Worm (Caenorhabditis elegans) whole organism, L1 larva: ENCODE data around the gene wht-3.

Experiments
- C34B4.2 ChIP-seq: sonication (generic microtip); optimal IDR thresholded peaks from 2 replicates; lab custom pipeline; 2017; ENCODE audit warnings: mild to moderate bottlenecking, missing genetic modification characterization, missing compliant biosample characterization
- Y116A8C.19 ChIP-seq: sonication (generic microtip); optimal IDR thresholded peaks from 2 replicates; lab custom pipeline; 2016; ENCODE audit warnings: missing compliant biosample characterization, missing genetic modification characterization, borderline replicate concordance
- aly-2 ChIP-seq: fragments of 150-350 bp; optimal IDR thresholded peaks from 2 replicates; lab custom pipeline; 2014; ENCODE audit warnings: missing biosample characterization, missing genetic modification characterization
- blmp-1 ChIP-seq: fragments of 150-350 bp; optimal IDR thresholded peaks from 2 replicates; lab custom pipeline; 2014; ENCODE audit warnings: missing biosample characterization, missing genetic modification characterization
- ceh-63 ChIP-seq: fragments of 200-800 bp; sonication (Bioruptor generic); optimal IDR thresholded peaks from 2 replicates; lab custom pipeline; 2018; ENCODE audit warnings: mild to moderate bottlenecking, missing genetic modification characterization, missing compliant biosample characterization
- ceh-8 ChIP-seq: fragments of 200-800 bp; sonication (Bioruptor generic); optimal IDR thresholded peaks from 2 replicates; lab custom pipeline; 2018; ENCODE audit warnings: mild to moderate bottlenecking, missing genetic modification characterization, moderate library complexity, missing compliant biosample characterization
- ceh-82 ChIP-seq, 3 experiments: fragments of 150-350 bp in 1 of 3; sonication (generic microtip) in 2 of 3; optimal IDR thresholded peaks; 2 replicates each; lab custom pipeline; 2014 to 2017; ENCODE audit warnings: missing biosample characterization in 3 of 3, missing genetic modification characterization in 3 of 3
- ces-1 ChIP-seq: fragments of 150-350 bp; optimal IDR thresholded peaks from 2 replicates; lab custom pipeline; 2014; ENCODE audit warnings: missing biosample characterization, missing genetic modification reagents, missing genetic modification characterization
- dpl-1 ChIP-seq, 3 experiments: fragments of 150-350 bp in 2 of 3; sonication (generic microtip) in 1 of 3; optimal IDR thresholded peaks; 2 replicates each; lab custom pipeline; 2014 to 2017; ENCODE audit warnings: missing biosample characterization in 3 of 3, missing genetic modification characterization in 3 of 3, missing genetic modification reagents in 3 of 3
- dsc-1 ChIP-seq: sonication (generic microtip); optimal IDR thresholded peaks from 2 replicates; lab custom pipeline; 2016; ENCODE audit warnings: mild to moderate bottlenecking, missing genetic modification characterization, missing compliant biosample characterization
- efl-1 ChIP-seq, 4 experiments: fragments of 150-350 bp; optimal IDR thresholded peaks in 3 of 4; peaks in 1 of 4; 1 replicate in 1 of 4; 2 replicates in 3 of 4; lab custom pipeline; 2014; ENCODE audit warnings: missing biosample characterization in 2 of 4, missing genetic modification characterization in 2 of 4, missing genetic modification reagents in 2 of 4
- efl-3 ChIP-seq: fragments of 200-800 bp; sonication (Bioruptor generic); optimal IDR thresholded peaks from 2 replicates; lab custom pipeline; 2018; ENCODE audit warnings: mild to moderate bottlenecking, missing genetic modification characterization, missing compliant biosample characterization
- egl-27 ChIP-seq, 2 experiments: fragments of 150-350 bp in 1 of 2; sonication (generic microtip); optimal IDR thresholded peaks; 3 replicates each; lab custom pipeline; 2017 to 2018; ENCODE audit warnings: missing biosample characterization in 2 of 2, missing genetic modification characterization in 2 of 2, missing genetic modification reagents in 2 of 2
- elt-2 ChIP-seq: sonication (generic microtip); optimal IDR thresholded peaks from 2 replicates; lab custom pipeline; 2016; ENCODE audit warnings: missing genetic modification characterization, mild to moderate bottlenecking, inconsistent platforms, missing compliant biosample characterization, missing genetic modification reagents
- elt-3 ChIP-seq, 6 experiments: fragments of 150-350 bp in 1 of 6; sonication (generic microtip); optimal IDR thresholded peaks; 2 replicates each; lab custom pipeline; 2017 to 2018; ENCODE audit warnings: missing biosample characterization in 6 of 6, missing genetic modification characterization in 6 of 6, inconsistent platforms in 1 of 6
- ets-5 ChIP-seq: fragments of 200-800 bp; sonication (Bioruptor generic); IDR thresholded peaks from 2 replicates; pipeline ENCODE4 v1.3.6; 2022; ENCODE audit warnings: missing genetic modification characterization, missing compliant biosample characterization
- fkh-10 ChIP-seq: sonication (generic microtip); optimal IDR thresholded peaks from 2 replicates; lab custom pipeline; 2017; ENCODE audit warnings: missing biosample characterization, missing genetic modification reagents, missing genetic modification characterization
- fkh-4 ChIP-seq: sonication (generic microtip); optimal IDR thresholded peaks from 2 replicates; lab custom pipeline; 2016; ENCODE audit warnings: missing compliant biosample characterization, missing genetic modification characterization, borderline replicate concordance
- fkh-8 ChIP-seq: sonication (generic microtip); optimal IDR thresholded peaks from 2 replicates; lab custom pipeline; 2016; ENCODE audit warnings: mild to moderate bottlenecking, missing genetic modification characterization, missing compliant biosample characterization
- fos-1 ChIP-seq: fragments of 150-350 bp; optimal IDR thresholded peaks from 2 replicates; lab custom pipeline; 2014; ENCODE audit warnings: missing biosample characterization, missing genetic modification characterization
- grh-1 ChIP-seq: fragments of 200-800 bp; sonication (Bioruptor generic); IDR thresholded peaks from 2 replicates; pipeline ENCODE4 v1.3.6; 2022; ENCODE audit warnings: missing genetic modification reagents, missing genetic modification characterization, missing compliant biosample characterization
- hpl-2 ChIP-seq: fragments of 150-350 bp; optimal IDR thresholded peaks from 2 replicates; lab custom pipeline; 2014; ENCODE audit warnings: missing biosample characterization, missing genetic modification reagents, missing genetic modification characterization
- irx-1 ChIP-seq: sonication (generic microtip); optimal IDR thresholded peaks from 2 replicates; lab custom pipeline; 2016; ENCODE audit warnings: missing genetic modification characterization, missing compliant biosample characterization
- isw-1 ChIP-seq: fragments of 200-800 bp; sonication (Bioruptor generic); IDR thresholded peaks from 2 replicates; pipeline ENCODE4 v1.3.6; 2022; ENCODE audit warnings: missing genetic modification characterization, missing compliant biosample characterization
- jun-1 ChIP-seq: fragments of 150-350 bp; optimal IDR thresholded peaks from 2 replicates; lab custom pipeline; 2014; ENCODE audit warnings: missing biosample characterization, missing genetic modification reagents, missing genetic modification characterization
- lin-13 ChIP-seq: fragments of 150-350 bp; optimal IDR thresholded peaks from 2 replicates; lab custom pipeline; 2014; ENCODE audit warnings: missing biosample characterization, missing genetic modification reagents, missing genetic modification characterization
- lin-15B ChIP-seq: fragments of 150-350 bp; sonication (generic microtip); optimal IDR thresholded peaks from 3 replicates; lab custom pipeline; 2014; ENCODE audit warnings: missing biosample characterization, missing genetic modification characterization
- lin-39 ChIP-seq: fragments of 150-350 bp; optimal IDR thresholded peaks from 2 replicates; lab custom pipeline; 2014; ENCODE audit warnings: missing biosample characterization, missing genetic modification reagents, missing genetic modification characterization
- lsy-2 ChIP-seq, 2 experiments: fragments of 150-350 bp; optimal IDR thresholded peaks; 2 replicates each; lab custom pipeline; 2014; ENCODE audit warnings: missing biosample characterization in 2 of 2, missing genetic modification characterization in 2 of 2
- mdl-1 ChIP-seq, 2 experiments: fragments of 150-350 bp; optimal IDR thresholded peaks; 2 replicates each; lab custom pipeline; 2014 to 2017; ENCODE audit warnings: missing biosample characterization in 2 of 2, missing genetic modification characterization in 2 of 2, inconsistent platforms in 1 of 2
- mef-2 ChIP-seq: fragments of 150-350 bp; optimal IDR thresholded peaks from 2 replicates; lab custom pipeline; 2014; ENCODE audit warnings: missing biosample characterization, missing genetic modification characterization
- mep-1 ChIP-seq: fragments of 150-350 bp; optimal IDR thresholded peaks from 2 replicates; lab custom pipeline; 2014; ENCODE audit warnings: missing biosample characterization, missing genetic modification characterization
- nhr-12 ChIP-seq: sonication (generic microtip); optimal IDR thresholded peaks from 2 replicates; lab custom pipeline; 2017; ENCODE audit warnings: missing biosample characterization, missing genetic modification characterization
- nhr-20 ChIP-seq: sonication (generic microtip); optimal IDR thresholded peaks from 2 replicates; lab custom pipeline; 2016; ENCODE audit warnings: mild to moderate bottlenecking, missing genetic modification characterization, missing compliant biosample characterization
- nhr-28 ChIP-seq: fragments of 150-350 bp; optimal IDR thresholded peaks from 2 replicates; lab custom pipeline; 2014; ENCODE audit warnings: missing biosample characterization, missing genetic modification characterization
- nhr-71 ChIP-seq: sonication (generic microtip); optimal IDR thresholded peaks from 2 replicates; lab custom pipeline; 2016; ENCODE audit warnings: mild to moderate bottlenecking, missing genetic modification characterization, moderate library complexity, missing compliant biosample characterization
- nhr-77 ChIP-seq: fragments of 150-350 bp; optimal IDR thresholded peaks from 2 replicates; lab custom pipeline; 2014; ENCODE audit warnings: missing biosample characterization, missing genetic modification characterization
- nhr-84 ChIP-seq: sonication (generic microtip); optimal IDR thresholded peaks from 2 replicates; lab custom pipeline; 2017; ENCODE audit warnings: missing biosample characterization, missing genetic modification characterization
- nhr-85 ChIP-seq: sonication (generic microtip); peaks from one replicate; lab custom pipeline; 2016; ENCODE audit warnings: missing genetic modification characterization, inconsistent platforms, missing compliant biosample characterization
- pqm-1 ChIP-seq: sonication (generic microtip); optimal IDR thresholded peaks from 3 replicates; lab custom pipeline; 2017; ENCODE audit warnings: missing biosample characterization, missing genetic modification characterization
- rnt-1 ChIP-seq: sonication (generic microtip); optimal IDR thresholded peaks from 2 replicates; lab custom pipeline; 2016; ENCODE audit warnings: mild to moderate bottlenecking, missing genetic modification characterization, moderate library complexity, missing compliant biosample characterization
- snu-23 ChIP-seq: sonication (generic microtip); optimal IDR thresholded peaks from 2 replicates; lab custom pipeline; 2016; ENCODE audit warnings: missing genetic modification characterization, missing compliant biosample characterization
- sox-4 ChIP-seq: sonication (generic microtip); optimal IDR thresholded peaks from 2 replicates; lab custom pipeline; 2016; ENCODE audit warnings: missing genetic modification characterization, missing compliant biosample characterization
- sptf-1 ChIP-seq: fragments of 150-350 bp; optimal IDR thresholded peaks from 2 replicates; lab custom pipeline; 2014; ENCODE audit warnings: missing biosample characterization, missing genetic modification characterization
- sup-37 ChIP-seq: fragments of 200-800 bp; sonication (Bioruptor generic); optimal IDR thresholded peaks from 2 replicates; lab custom pipeline; 2018; ENCODE audit warnings: mild to moderate bottlenecking, missing genetic modification characterization, missing compliant biosample characterization
- swsn-7 ChIP-seq: sonication (generic microtip); optimal IDR thresholded peaks from 2 replicates; lab custom pipeline; 2016; ENCODE audit warnings: missing genetic modification characterization, missing compliant biosample characterization
- tbx-2 ChIP-seq: sonication (generic microtip); optimal IDR thresholded peaks from 2 replicates; lab custom pipeline; 2016; ENCODE audit warnings: missing genetic modification characterization, missing compliant biosample characterization
- unc-130 ChIP-seq: fragments of 150-350 bp; optimal IDR thresholded peaks from 2 replicates; lab custom pipeline; 2017; ENCODE audit warnings: missing biosample characterization, missing genetic modification characterization, inconsistent platforms
- unc-30 ChIP-seq: sonication (generic microtip); optimal IDR thresholded peaks from 2 replicates; lab custom pipeline; 2017; ENCODE audit warnings: missing biosample characterization, missing genetic modification characterization
- unc-86 ChIP-seq: sonication (generic microtip); optimal IDR thresholded peaks from 2 replicates; lab custom pipeline; 2016; ENCODE audit warnings: missing genetic modification characterization, missing compliant biosample characterization
- unc-98 ChIP-seq: fragments of 200-800 bp; sonication (Bioruptor generic); IDR thresholded peaks from 2 replicates; pipeline ENCODE4 v1.3.6; 2022; ENCODE audit warnings: missing genetic modification characterization, missing compliant biosample characterization
- xbp-1 ChIP-seq: sonication (generic microtip); optimal IDR thresholded peaks from 2 replicates; lab custom pipeline; 2016; ENCODE audit warnings: missing genetic modification characterization, missing compliant biosample characterization
- ztf-4 ChIP-seq: fragments of 150-350 bp; optimal IDR thresholded peaks from 2 replicates; lab custom pipeline; 2014; ENCODE audit warnings: missing biosample characterization, missing genetic modification characterization

wht-3 gene

DNA sequence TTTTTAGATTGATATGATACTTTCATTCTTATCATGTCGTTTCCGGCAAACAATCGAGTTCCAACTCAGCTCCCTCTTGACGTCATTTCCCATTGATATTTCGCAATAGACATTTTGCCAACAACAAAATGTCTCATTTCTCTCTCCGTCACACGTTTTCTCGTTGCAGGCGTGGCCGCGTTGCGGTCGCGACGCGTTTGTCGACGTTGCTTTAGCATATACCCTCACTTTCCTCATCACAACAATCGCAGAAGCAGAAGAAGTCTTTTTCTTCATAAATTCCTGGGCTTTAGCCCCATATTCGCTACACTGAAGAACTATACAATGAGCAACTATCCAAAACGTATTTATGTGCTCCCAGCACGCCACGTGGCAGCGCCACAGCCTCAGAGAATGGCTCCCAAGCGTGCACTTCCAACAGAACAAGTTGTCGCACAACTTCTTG lies 42.3 kb upstream of the wht-3 start, which contains the start of gene xbp-1:
Gene xbp-1 (plus strand): TSS at position 151 of the 445 bp plus-strand sequence.
- no peak for TF ChIP-seq efl-3 (GFP tag; lab: Kevin White, UChicago)
- peak; percentile 94 for TF ChIP-seq jun-1 (tag; lab: Kevin White, UChicago)
- TF ChIP-seq ztf-4 = peak; percentile 66
- TF ChIP-seq hpl-2 (GFP tag; lab: Kevin White, UChicago) = peak; percentile 88
- peak; percentile 79 for TF ChIP-seq pqm-1 (tag; lab: Kevin White, UChicago)
- no peak for TF ChIP-seq Y116A8C.19 (tag; lab: Kevin White, UChicago)
- TF ChIP-seq elt-2 = peak; percentile 89
- no peak for TF ChIP-seq lin-39
- peak; percentile 79 for TF ChIP-seq isw-1 (GFP tag; lab: Robert Waterston, UW)
- TF ChIP-seq C34B4.2 = no peak
- no peak for TF ChIP-seq sox-4 (tag; lab: Kevin White, UChicago)
- peak in 4 of 6 experiments; percentile 25 to 75 (median 64) for TF ChIP-seq elt-3 (tag; optimal IDR thresholded peaks at IDR 0.05; lab: Kevin White, UChicago)
- TF ChIP-seq ceh-63 = no peak
- TF ChIP-seq efl-1 (optimal IDR thresholded peaks at IDR 0.05; lab: Kevin White, UChicago) = peak; percentile 76 to 86
- TF ChIP-seq efl-1 (GFP tag; optimal IDR thresholded peaks at IDR 0.05 in 1 of 2; lab: Kevin White, UChicago) = peak; percentile 67 to 95
- TF ChIP-seq mep-1 (tag; lab: Kevin White, UChicago) = peak; percentile 91
- no peak for TF ChIP-seq unc-130 (tag; lab: Kevin White, UChicago)
- no peak for TF ChIP-seq mef-2
- TF ChIP-seq xbp-1 (tag; lab: Kevin White, UChicago) = no peak
- peak; percentile 80 to 93 for TF ChIP-seq lsy-2 (tag; optimal IDR thresholded peaks at IDR 0.05; lab: Kevin White, UChicago)
- TF ChIP-seq mdl-1 (tag; optimal IDR thresholded peaks at IDR 0.05; lab: Kevin White, UChicago) = peak in 1 of 2 experiments; percentile 92
- no peak for TF ChIP-seq nhr-84 (tag; lab: Kevin White, UChicago)
- TF ChIP-seq nhr-12 (tag; lab: Kevin White, UChicago) = no peak
- TF ChIP-seq nhr-20 (tag; lab: Kevin White, UChicago) = peak; percentile 84
- peak; percentile 30 for TF ChIP-seq ceh-8 (GFP tag; lab: Kevin White, UChicago)
- no peak for TF ChIP-seq ets-5
- peak; percentile 45 for TF ChIP-seq irx-1 (tag; lab: Kevin White, UChicago)
- TF ChIP-seq grh-1 (GFP tag; lab: Robert Waterston, UW) = no peak
- no peak for TF ChIP-seq nhr-28 (tag; lab: Kevin White, UChicago)
- peak; percentile 90 for TF ChIP-seq fkh-10 (GFP tag; lab: Kevin White, UChicago)
- TF ChIP-seq ceh-82 (tag; optimal IDR thresholded peaks at IDR 0.05; lab: Kevin White, UChicago) = peak; percentile 86 to 94 (median 88)
- peak; percentile 83 for TF ChIP-seq lin-13 (GFP tag; lab: Kevin White, UChicago)
- TF ChIP-seq rnt-1 = peak; percentile 89
- TF ChIP-seq fkh-4 = no peak
- TF ChIP-seq sptf-1 (tag; lab: Kevin White, UChicago) = no peak
- peak in 1 of 2 experiments; percentile 65 for TF ChIP-seq egl-27 (tag; optimal IDR thresholded peaks at IDR 0.05; lab: Kevin White, UChicago)
- TF ChIP-seq nhr-77 (tag; lab: Kevin White, UChicago) = peak; percentile 84
- TF ChIP-seq blmp-1 = peak; percentile 82
- TF ChIP-seq swsn-7 (tag; lab: Kevin White, UChicago) = peak; percentile 78
- peak; percentile 94 for TF ChIP-seq fos-1 (tag; lab: Kevin White, UChicago)
- TF ChIP-seq fkh-8 (tag; lab: Kevin White, UChicago) = peak; percentile 97
- peak; percentile 93 for TF ChIP-seq snu-23 (GFP tag; lab: Kevin White, UChicago)
- TF ChIP-seq unc-86 = peak; percentile 64
- no peak for TF ChIP-seq ces-1 (GFP tag; lab: Kevin White, UChicago)
- peak; percentile 73 for TF ChIP-seq nhr-85 (tag; lab: Kevin White, UChicago)
- TF ChIP-seq aly-2 (tag; lab: Kevin White, UChicago) = peak; percentile 45
- TF ChIP-seq unc-30 (tag; lab: Kevin White, UChicago) = no peak
- peak; percentile 64 to 73 (median 67) for TF ChIP-seq dpl-1 (GFP tag; optimal IDR thresholded peaks at IDR 0.05; lab: Kevin White, UChicago)
- TF ChIP-seq dsc-1 (tag; lab: Kevin White, UChicago) = peak; percentile 54
- TF ChIP-seq lin-15B = peak; percentile 68
- peak; percentile 95 for TF ChIP-seq nhr-71 (tag; lab: Kevin White, UChicago)
- TF ChIP-seq unc-98 (GFP tag; lab: Robert Waterston, UW) = 0 out of 2 replicates have a peak, but pooled peaks have one; percentile 31
- peak; percentile 49 for TF ChIP-seq sup-37 (GFP tag; lab: Kevin White, UChicago)
- peak; percentile 86 for TF ChIP-seq tbx-2 (tag; lab: Kevin White, UChicago)
